Fruit fly (Drosophila melanogaster): ENCODE data around the gene CG7600.

Gene CG7600

dm6 chr3L:11183965-11184364 lies 26.6 kb upstream of the CG7600 start:
- TF ChIP-seq Snoo (tag; optimal IDR thresholded peaks at IDR 0.05): no peak
- no peak for TF ChIP-seq Ets98B (GFP tag; IDR thresholded peaks at IDR 0.05)
- TF ChIP-seq CG14655 (GFP tag; optimal IDR thresholded peaks at IDR 0.05): no peak
- TF ChIP-seq CG12605 (GFP tag; IDR thresholded peaks at IDR 0.05): no peak
- TF ChIP-seq CG32121 (GFP tag; IDR thresholded peaks at IDR 0.05): no peak
- no peak for TF ChIP-seq CG9948 (tag; optimal IDR thresholded peaks at IDR 0.05)
- TF ChIP-seq CG15710 (tag; optimal IDR thresholded peaks at IDR 0.05): no peak

DNA sequence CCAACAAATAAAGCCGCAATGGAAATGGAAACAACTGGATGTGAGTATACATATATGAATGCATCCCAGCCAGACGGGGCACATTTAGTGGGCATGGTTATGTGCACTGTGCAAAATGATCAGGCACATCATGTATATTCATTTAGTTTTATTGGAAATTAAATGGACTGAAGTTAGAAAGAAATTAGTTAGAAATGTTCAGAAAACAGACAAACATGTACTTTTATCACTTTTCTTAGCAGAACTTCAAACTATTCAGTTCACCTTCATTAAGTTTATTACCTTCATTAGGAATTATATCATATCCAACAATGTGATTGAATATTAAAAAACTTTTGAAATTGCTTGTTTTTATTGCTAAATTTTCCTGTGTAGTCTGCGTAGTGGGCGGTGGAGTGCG lies 23.8 kb upstream of the CG7600 start:
- TF ChIP-seq CG32121 (GFP tag; IDR thresholded peaks at IDR 0.05) (no peak), CG13204 (GFP tag; optimal IDR thresholded peaks at IDR 0.05) (no peak), Snoo (tag; optimal IDR thresholded peaks at IDR 0.05) (no peak), CG10348 (GFP tag; IDR thresholded peaks at IDR 0.05) (no peak), CG9948 (tag; optimal IDR thresholded peaks at IDR 0.05) (no peak), CG17806 (tag; optimal IDR thresholded peaks at IDR 0.05) (peak; percentile 34), gl (tag; optimal IDR thresholded peaks at IDR 0.05) (no peak), Pif1B (GFP tag; optimal IDR thresholded peaks at IDR 0.05) (no peak), rn (GFP tag; IDR thresholded peaks at IDR 0.05) (no peak), Ets98B (GFP tag; IDR thresholded peaks at IDR 0.05) (no peak), CG34367 (tag; optimal IDR thresholded peaks at IDR 0.05) (no peak), CG8159 (tag; optimal IDR thresholded peaks at IDR 0.05) (peak; percentile 59), CG15710 (tag; optimal IDR thresholded peaks at IDR 0.05) (peak; percentile 42), CG14655 (GFP tag; optimal IDR thresholded peaks at IDR 0.05) (peak; percentile 47), Pif1A (GFP tag; optimal IDR thresholded peaks at IDR 0.05) (no peak), CG4496 (GFP tag; IDR thresholded peaks at IDR 0.05) (no peak), fd96Ca (GFP tag; IDR thresholded peaks at IDR 0.05) (no peak), CG12605 (GFP tag; IDR thresholded peaks at IDR 0.05) (no peak), EcR (GFP tag; optimal IDR thresholded peaks at IDR 0.05) (no peak), D1 (tag; optimal IDR thresholded peaks at IDR 0.05) (no peak), CG8301 (tag; optimal IDR thresholded peaks at IDR 0.05) (peak; percentile 19)

DNA sequence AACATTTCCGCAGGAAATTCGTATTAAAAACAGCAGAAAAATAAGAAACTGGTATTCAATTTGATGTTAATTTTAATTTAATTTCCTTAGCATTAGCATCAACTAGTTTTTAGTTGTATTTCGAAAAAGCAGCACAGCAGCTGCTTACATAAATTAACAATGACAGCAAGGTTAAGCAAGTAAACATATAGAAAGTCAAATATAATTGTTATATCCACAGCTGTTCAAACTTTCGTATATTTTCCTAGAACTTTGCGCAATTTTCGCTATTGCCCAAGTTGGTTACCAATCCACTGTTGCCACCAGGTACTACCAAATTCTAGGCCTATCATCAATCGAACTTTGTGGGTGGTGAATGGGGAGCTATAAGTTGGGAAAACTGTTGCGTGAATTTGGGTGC lies 20.6 kb upstream of the CG7600 start:
- TF ChIP-seq CG8301 (tag; optimal IDR thresholded peaks at IDR 0.05) (no peak), CG15710 (tag; optimal IDR thresholded peaks at IDR 0.05) (no peak), Pif1A (GFP tag; optimal IDR thresholded peaks at IDR 0.05) (no peak), Snoo (tag; optimal IDR thresholded peaks at IDR 0.05) (no peak), CG34367 (tag; optimal IDR thresholded peaks at IDR 0.05) (no peak), CG8159 (tag; optimal IDR thresholded peaks at IDR 0.05) (no peak), CG13204 (GFP tag; optimal IDR thresholded peaks at IDR 0.05) (no peak), rn (GFP tag; IDR thresholded peaks at IDR 0.05) (no peak), CG32121 (GFP tag; IDR thresholded peaks at IDR 0.05) (no peak), CG14655 (GFP tag; optimal IDR thresholded peaks at IDR 0.05) (no peak), EcR (GFP tag; optimal IDR thresholded peaks at IDR 0.05) (no peak), CG4496 (GFP tag; IDR thresholded peaks at IDR 0.05) (no peak), Pif1B (GFP tag; optimal IDR thresholded peaks at IDR 0.05) (no peak), CG9948 (tag; optimal IDR thresholded peaks at IDR 0.05) (no peak)

dm6 chr3L:11195275-11195674 lies 15.3 kb upstream of the CG7600 start:
- TF ChIP-seq CG15710 (tag; optimal IDR thresholded peaks at IDR 0.05) (no peak), rn (GFP tag; IDR thresholded peaks at IDR 0.05) (no peak), CG10348 (GFP tag; IDR thresholded peaks at IDR 0.05) (no peak), fd96Ca (GFP tag; IDR thresholded peaks at IDR 0.05) (no peak), CG17806 (tag; optimal IDR thresholded peaks at IDR 0.05) (no peak), CG12605 (GFP tag; IDR thresholded peaks at IDR 0.05) (no peak), Ets98B (GFP tag; IDR thresholded peaks at IDR 0.05) (no peak), Pif1B (GFP tag; optimal IDR thresholded peaks at IDR 0.05) (no peak), CG32121 (GFP tag; IDR thresholded peaks at IDR 0.05) (no peak), gl (tag; optimal IDR thresholded peaks at IDR 0.05) (no peak), CG9948 (tag; optimal IDR thresholded peaks at IDR 0.05) (no peak), Pif1A (GFP tag; optimal IDR thresholded peaks at IDR 0.05) (no peak), EcR (GFP tag; optimal IDR thresholded peaks at IDR 0.05) (no peak), Snoo (tag; optimal IDR thresholded peaks at IDR 0.05) (no peak), D1 (tag; optimal IDR thresholded peaks at IDR 0.05) (no peak)

DNA sequence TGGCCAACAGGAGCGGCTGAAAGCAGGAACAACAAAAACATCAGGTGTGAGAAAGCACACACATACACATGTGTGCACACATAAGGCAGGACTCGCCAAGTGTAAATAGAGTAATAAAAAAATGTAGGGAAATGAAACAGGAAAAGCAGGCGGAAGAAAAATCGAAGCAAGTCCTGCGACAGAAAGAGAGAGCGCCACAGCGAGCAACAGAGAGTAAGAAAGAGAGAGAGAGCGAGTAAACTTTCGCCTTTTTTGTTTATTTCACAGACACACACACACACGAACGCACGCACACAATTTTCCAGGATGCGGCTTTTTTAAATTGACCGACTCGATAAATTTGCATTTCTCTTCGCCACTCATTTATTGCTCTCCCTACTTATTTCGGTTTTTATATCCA lies 13.7 kb upstream of the CG7600 start:
- TF ChIP-seq CG8301 (tag; optimal IDR thresholded peaks at IDR 0.05) (no peak), CG8159 (tag; optimal IDR thresholded peaks at IDR 0.05) (no peak), CG12605 (GFP tag; IDR thresholded peaks at IDR 0.05) (no peak), CG15710 (tag; optimal IDR thresholded peaks at IDR 0.05) (no peak), CG34367 (tag; optimal IDR thresholded peaks at IDR 0.05) (no peak), Ets98B (GFP tag; IDR thresholded peaks at IDR 0.05) (no peak), CG14655 (GFP tag; optimal IDR thresholded peaks at IDR 0.05) (no peak)

DNA sequence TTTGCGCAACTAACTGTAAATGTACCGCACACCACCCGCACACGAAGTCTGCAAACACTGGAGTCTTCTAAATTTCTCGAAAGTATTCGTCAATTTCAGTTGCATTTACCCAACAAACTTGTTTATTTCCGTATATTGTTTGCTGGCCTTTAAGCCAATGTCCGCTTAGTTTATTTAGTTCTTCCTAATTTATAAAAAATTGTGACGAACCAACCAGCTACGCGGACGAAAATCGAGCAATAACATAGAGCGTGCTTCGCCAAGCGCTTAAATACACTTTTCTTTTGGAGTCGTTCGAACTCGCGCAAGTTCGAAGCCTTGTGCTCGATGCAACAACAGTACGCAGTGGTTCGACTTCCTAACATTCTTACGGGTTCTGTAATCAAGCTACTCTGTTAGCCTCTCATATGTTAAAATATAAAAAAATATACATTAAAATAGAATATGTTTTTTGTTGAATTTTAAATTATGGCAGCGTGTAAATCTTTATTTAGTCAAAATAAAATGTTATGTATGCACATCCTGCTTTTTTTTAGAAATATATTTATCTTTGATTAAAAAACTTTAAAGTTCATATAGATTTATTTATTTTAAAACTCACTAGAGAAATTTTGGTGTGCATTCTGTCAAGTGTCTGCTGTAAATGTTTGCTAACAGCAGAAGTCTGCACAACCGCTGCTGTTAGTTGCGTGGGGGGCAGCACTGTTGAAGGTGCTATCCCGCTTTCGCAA lies 13.1 kb upstream of the CG7600 start, which contains the start of gene GlcAT-P:
Gene GlcAT-P, minus strand, starts transcription at position 246 of the 731 bp plus-strand sequence.
- peak; percentile 80 for TF ChIP-seq CG8159 (tag; optimal IDR thresholded peaks at IDR 0.05)
- no peak for TF ChIP-seq fd96Ca (GFP tag; IDR thresholded peaks at IDR 0.05)
- TF ChIP-seq CG34367 (tag; optimal IDR thresholded peaks at IDR 0.05): peak; percentile 63
- peak; percentile 53; the same call in 1 of the 2 replicates for TF ChIP-seq rn (GFP tag; IDR thresholded peaks at IDR 0.05)
- TF ChIP-seq CG10348 (GFP tag; IDR thresholded peaks at IDR 0.05): no peak
- TF ChIP-seq Pif1A (GFP tag; optimal IDR thresholded peaks at IDR 0.05): peak; percentile 9
- peak; percentile 68 for TF ChIP-seq CG17806 (tag; optimal IDR thresholded peaks at IDR 0.05)
- peak; percentile 22 for TF ChIP-seq Pif1B (GFP tag; optimal IDR thresholded peaks at IDR 0.05)
- peak; percentile 53; the same call in 2 of the 3 replicates for TF ChIP-seq CG4496 (GFP tag; IDR thresholded peaks at IDR 0.05)
- TF ChIP-seq CG15710 (tag; optimal IDR thresholded peaks at IDR 0.05): peak; percentile 58
- peak; percentile 67 for TF ChIP-seq CG14655 (GFP tag; optimal IDR thresholded peaks at IDR 0.05)
- TF ChIP-seq CG8301 (tag; optimal IDR thresholded peaks at IDR 0.05): peak; percentile 35
- TF ChIP-seq gl (tag; optimal IDR thresholded peaks at IDR 0.05): no peak
- peak; percentile 59 for TF ChIP-seq CG9948 (tag; optimal IDR thresholded peaks at IDR 0.05)
- TF ChIP-seq CG32121 (GFP tag; IDR thresholded peaks at IDR 0.05): peak; percentile 87
- peak; percentile 22 for TF ChIP-seq Snoo (tag; optimal IDR thresholded peaks at IDR 0.05)
- TF ChIP-seq EcR (GFP tag; optimal IDR thresholded peaks at IDR 0.05): no peak
- TF ChIP-seq Ets98B (GFP tag; IDR thresholded peaks at IDR 0.05): peak; percentile 71
- peak; percentile 31; the same call in 1 of the 2 replicates for TF ChIP-seq CG12605 (GFP tag; IDR thresholded peaks at IDR 0.05)
- peak; percentile 87 for TF ChIP-seq D1 (tag; optimal IDR thresholded peaks at IDR 0.05)
- no peak for TF ChIP-seq CG13204 (GFP tag; optimal IDR thresholded peaks at IDR 0.05)

Data from whole organism, pupa.